Worm (Caenorhabditis elegans): ENCODE data around the gene akt-1.

The akt-1 gene

DNA sequence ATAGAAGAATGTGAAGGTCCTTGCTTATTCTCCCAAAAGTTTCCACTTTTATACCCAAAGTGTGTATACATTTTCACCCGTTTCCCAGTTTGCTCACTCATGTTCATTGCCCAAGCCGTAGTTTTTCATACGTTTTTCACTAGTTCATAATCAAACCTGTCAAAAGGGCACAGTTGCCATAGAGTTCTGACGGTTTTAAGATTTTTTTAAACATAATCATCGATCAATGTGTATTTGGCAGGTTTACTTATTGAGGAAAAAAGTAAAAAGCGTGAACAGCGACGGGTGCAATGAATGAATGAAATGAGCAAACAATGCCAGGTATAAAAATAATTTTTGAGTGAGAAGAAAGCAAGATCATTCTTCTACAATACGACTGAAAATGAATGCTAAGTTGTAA is 27.4 kb upstream of the akt-1 start, which contains the start of the genes fipr-5 and fipr-9:
Gene fipr-5 (minus strand): TSS at position 101 of the 400 bp plus-strand sequence.
Gene fipr-9 (plus strand): TSS at position 346 of the 400 bp plus-strand sequence.
- TF ChIP-seq lin-15B (tag; optimal IDR thresholded peaks at IDR 0.05), result no peak
- no peak for TF ChIP-seq snpc-4 (tag; optimal IDR thresholded peaks at IDR 0.05)
- no peak for TF ChIP-seq zag-1 (tag; optimal IDR thresholded peaks at IDR 0.05)
- TF ChIP-seq elt-2 (tag; optimal IDR thresholded peaks at IDR 0.05), result no peak
- TF ChIP-seq nhr-20 (tag; optimal IDR thresholded peaks at IDR 0.05), result no peak
- TF ChIP-seq mab-9 (GFP tag; IDR thresholded peaks at IDR 0.05), result no peak
- TF ChIP-seq lin-14 (GFP tag; optimal IDR thresholded peaks at IDR 0.05), result no peak
- TF ChIP-seq lin-35 (GFP tag; optimal IDR thresholded peaks at IDR 0.05), result no peak
- TF ChIP-seq egl-13 (tag; optimal IDR thresholded peaks at IDR 0.05), result no peak
- TF ChIP-seq ceh-90 (tag; optimal IDR thresholded peaks at IDR 0.05), result no peak

DNA sequence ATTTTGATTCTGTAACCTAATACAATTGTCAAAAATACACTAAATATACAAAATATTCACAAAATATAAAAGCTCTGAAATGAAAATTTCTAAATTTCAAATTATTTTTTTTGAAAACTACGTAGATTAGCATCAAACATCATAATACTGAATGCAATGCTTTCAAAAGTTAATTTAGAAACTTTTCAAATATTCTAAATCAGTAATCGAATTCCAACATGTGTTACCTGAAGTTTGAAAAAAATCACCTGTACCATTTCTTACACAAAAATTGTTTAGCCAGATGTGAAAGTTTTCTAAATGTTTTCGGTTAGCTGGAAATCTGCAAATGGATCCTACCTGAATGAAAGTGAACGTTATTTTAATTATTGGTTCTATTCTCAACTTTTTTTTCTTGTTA is 26.7 kb upstream of the akt-1 start, which contains the start of gene C12D8.20:
Gene C12D8.20 (plus strand): TSS at position 301 of the 400 bp plus-strand sequence.
- TF ChIP-seq unc-86 (tag; optimal IDR thresholded peaks at IDR 0.05) (no peak), lin-13 (GFP tag; optimal IDR thresholded peaks at IDR 0.05) (no peak), mdl-1 (tag; optimal IDR thresholded peaks at IDR 0.05) (no peak), F16B12.6 (tag; optimal IDR thresholded peaks at IDR 0.05) (no peak), elt-3 (tag; optimal IDR thresholded peaks at IDR 0.05) (no peak)

DNA sequence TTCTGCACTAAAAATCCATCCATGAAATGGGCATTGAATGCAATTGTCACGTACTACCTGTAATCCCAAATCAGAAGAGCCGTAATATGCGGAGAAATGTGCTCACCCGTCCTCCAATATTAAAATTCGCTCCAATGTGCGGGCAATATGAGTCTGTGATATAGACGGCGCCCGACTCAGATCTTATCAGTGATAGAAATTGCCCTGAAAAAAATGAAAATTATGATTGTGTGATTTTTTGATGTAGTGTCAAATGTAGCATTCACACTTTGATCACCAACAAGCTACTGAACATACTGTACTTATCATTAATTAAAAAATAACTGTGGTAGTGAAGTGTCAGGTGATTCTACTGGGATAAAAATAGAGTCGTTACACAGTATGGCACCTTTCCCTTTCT is 24.1 kb upstream of the akt-1 start:
- TF ChIP-seq mab-9 (GFP tag; IDR thresholded peaks at IDR 0.05) (no peak), nhr-90 (tag; optimal IDR thresholded peaks at IDR 0.05; ENCODE audit: poor library complexity) (no peak), hlh-4 (tag; optimal IDR thresholded peaks at IDR 0.05) (no peak), unc-86 (tag; optimal IDR thresholded peaks at IDR 0.05) (no peak), elt-2 (tag; optimal IDR thresholded peaks at IDR 0.05) (peak; percentile 2)

DNA sequence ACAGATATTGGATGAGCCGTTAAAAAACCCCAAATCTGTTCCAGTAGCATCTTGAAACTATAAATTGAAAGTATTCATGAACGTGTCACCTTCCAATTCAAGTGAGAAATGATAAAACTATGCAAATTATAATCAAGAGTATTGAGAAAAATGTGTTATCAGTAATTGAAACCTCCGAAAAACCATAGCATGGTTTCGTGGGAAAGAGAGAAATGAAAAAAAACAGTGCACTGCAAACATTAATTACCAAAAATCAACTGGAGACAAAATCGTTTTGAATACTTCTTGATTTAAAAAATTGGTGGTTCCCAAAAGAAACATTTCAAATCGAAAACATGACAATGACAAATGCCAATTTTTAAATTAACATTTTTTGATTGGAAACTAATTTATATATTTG is 23.1 kb upstream of the akt-1 start, which contains the start of gene daf-36:
Gene daf-36 (minus strand): TSS at position 101 of the 400 bp plus-strand sequence.
- TF ChIP-seq nhr-85 (tag) (no peak), snu-23 (GFP tag; optimal IDR thresholded peaks at IDR 0.05) (no peak), unc-30 (tag; optimal IDR thresholded peaks at IDR 0.05) (no peak), aha-1 (tag; optimal IDR thresholded peaks at IDR 0.05) (no peak), snpc-4 (tag; optimal IDR thresholded peaks at IDR 0.05) (no peak), ces-1 (GFP tag; optimal IDR thresholded peaks at IDR 0.05) (no peak), ztf-4 (tag; optimal IDR thresholded peaks at IDR 0.05) (no peak), isw-1 (GFP tag; IDR thresholded peaks at IDR 0.05) (no peak), egl-13 (tag; optimal IDR thresholded peaks at IDR 0.05) (no peak), pag-3 (tag; optimal IDR thresholded peaks at IDR 0.05; ENCODE audit: borderline replicate concordance, insufficient read depth) (no peak), nhr-47 (tag; optimal IDR thresholded peaks at IDR 0.05) (no peak), efl-3 (GFP tag; optimal IDR thresholded peaks at IDR 0.05) (no peak)

DNA sequence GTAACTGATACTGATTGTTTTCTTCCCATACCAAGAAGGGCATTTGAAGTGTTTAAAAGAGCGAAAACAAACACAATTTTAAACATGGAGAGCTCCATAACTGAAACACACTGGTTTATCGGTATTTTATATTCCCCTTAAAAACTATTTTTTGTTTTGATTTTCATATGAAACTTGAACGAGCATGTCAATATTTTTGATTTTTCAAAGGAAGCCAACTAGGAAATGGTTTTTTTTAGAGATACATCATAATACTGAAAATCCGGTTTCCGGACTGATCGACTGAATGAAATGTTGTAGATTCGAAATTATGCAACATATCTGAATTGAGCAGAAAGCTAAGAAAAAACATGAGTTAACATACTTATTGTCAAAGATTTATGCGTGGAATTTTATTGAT is 21.4 kb upstream of the akt-1 start, which contains the start of gene ttr-19:
Gene ttr-19 (minus strand): TSS at position 101 of the 400 bp plus-strand sequence.
- TF ChIP-seq nhr-19 (GFP tag; conservative IDR thresholded peaks at IDR 0.05), result no peak
- no peak for TF ChIP-seq dsc-1 (tag; optimal IDR thresholded peaks at IDR 0.05)
- no peak for TF ChIP-seq ztf-4 (tag; optimal IDR thresholded peaks at IDR 0.05)
- TF ChIP-seq C34B4.2 (tag; optimal IDR thresholded peaks at IDR 0.05), result no peak
- TF ChIP-seq fos-1 (tag; optimal IDR thresholded peaks at IDR 0.05), result no peak
- TF ChIP-seq snpc-4 (tag; optimal IDR thresholded peaks at IDR 0.05), result no peak
- TF ChIP-seq unc-62 (GFP tag; optimal IDR thresholded peaks at IDR 0.05), result no peak
- no peak for TF ChIP-seq sox-4 (tag; optimal IDR thresholded peaks at IDR 0.05)
- TF ChIP-seq nhr-47 (tag; optimal IDR thresholded peaks at IDR 0.05), result no peak
- TF ChIP-seq C04F5.9 (tag; optimal IDR thresholded peaks at IDR 0.05), result no peak
- TF ChIP-seq egl-13 (tag; optimal IDR thresholded peaks at IDR 0.05), result no peak
- TF ChIP-seq hlh-17 (GFP tag; optimal IDR thresholded peaks at IDR 0.05; ENCODE audit: borderline replicate concordance), result no peak
- no peak for TF ChIP-seq lin-13 (GFP tag; optimal IDR thresholded peaks at IDR 0.05)
- no peak for TF ChIP-seq nhr-76 (tag; optimal IDR thresholded peaks at IDR 0.05)
- no peak for TF ChIP-seq pax-3 (tag; optimal IDR thresholded peaks at IDR 0.05)
- TF ChIP-seq mab-9 (GFP tag; IDR thresholded peaks at IDR 0.05), result no peak

Measured in whole organism, L1 larva.